Fruit fly (Drosophila melanogaster): ENCODE data around the gene fz.
A peak's percentile ranks its signal among the peaks of the same experiment; 100 is the strongest.

- TF ChIP-seq spab (GFP tag; optimal IDR thresholded peaks at IDR 0.05): peak; percentile 74
- no peak for TF ChIP-seq esn (GFP tag; optimal IDR thresholded peaks at IDR 0.05)
- TF ChIP-seq CG4318 (GFP tag; optimal IDR thresholded peaks at IDR 0.05): peak; percentile 23
- peak; percentile 41 for TF ChIP-seq CG1621 (tag; optimal IDR thresholded peaks at IDR 0.05)
These were observed 61.7 kb downstream of the fz start for dm6 chr3L:14335880-14336279.

All from whole organism, prepupa.